Worm (Caenorhabditis elegans): ENCODE data around the gene set-2.

Gene set-2

DNA sequence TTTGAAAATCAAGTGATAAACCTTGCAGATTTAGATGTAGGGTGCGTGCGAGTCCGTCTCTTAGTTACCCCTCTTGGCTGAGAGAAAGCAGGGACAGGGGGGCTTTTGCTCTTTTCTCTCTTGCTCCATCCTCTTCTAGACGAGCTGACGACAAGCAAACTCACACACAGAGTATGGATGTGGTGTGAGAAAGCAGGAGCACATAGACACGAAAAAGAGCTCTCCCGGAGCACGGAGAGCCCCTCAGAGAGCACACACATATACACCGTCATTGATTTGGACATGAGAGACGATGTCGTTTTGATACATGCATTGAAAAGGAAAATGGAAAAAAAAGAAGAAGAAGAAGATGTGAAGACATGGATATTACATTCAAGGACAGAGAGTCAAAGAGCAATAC lies 54.3 kb downstream of the set-2 start:
- TF ChIP-seq ceh-2 (tag; optimal IDR thresholded peaks at IDR 0.05) = no peak
- peak; percentile 24 for TF ChIP-seq ceh-31 (tag; optimal IDR thresholded peaks at IDR 0.05)

ce11 chrIII:4874671-4875070 lies 55.3 kb downstream of the set-2 start, which contains the start of gene C35D10.12:
C35D10.12 (minus strand) TSS chrIII:4874771.
- TF ChIP-seq zip-5 (tag; optimal IDR thresholded peaks at IDR 0.05) (no peak), unc-86 (tag; optimal IDR thresholded peaks at IDR 0.05) (no peak), Y22D7AL.16 (tag; optimal IDR thresholded peaks at IDR 0.05) (no peak), pros-1 (tag; optimal IDR thresholded peaks at IDR 0.05) (no peak), ref-2 (tag; optimal IDR thresholded peaks at IDR 0.05) (no peak), nhr-11 (tag; optimal IDR thresholded peaks at IDR 0.05) (no peak), gmeb-2 (tag; optimal IDR thresholded peaks at IDR 0.05) (no peak), nfya-1 (tag; optimal IDR thresholded peaks at IDR 0.05) (no peak), ztf-16 (tag; optimal IDR thresholded peaks at IDR 0.05) (no peak), ceh-31 (tag; optimal IDR thresholded peaks at IDR 0.05) (no peak), unc-55 (GFP tag; optimal IDR thresholded peaks at IDR 0.05) (no peak), ceh-9 (tag; optimal IDR thresholded peaks at IDR 0.05) (no peak)

DNA sequence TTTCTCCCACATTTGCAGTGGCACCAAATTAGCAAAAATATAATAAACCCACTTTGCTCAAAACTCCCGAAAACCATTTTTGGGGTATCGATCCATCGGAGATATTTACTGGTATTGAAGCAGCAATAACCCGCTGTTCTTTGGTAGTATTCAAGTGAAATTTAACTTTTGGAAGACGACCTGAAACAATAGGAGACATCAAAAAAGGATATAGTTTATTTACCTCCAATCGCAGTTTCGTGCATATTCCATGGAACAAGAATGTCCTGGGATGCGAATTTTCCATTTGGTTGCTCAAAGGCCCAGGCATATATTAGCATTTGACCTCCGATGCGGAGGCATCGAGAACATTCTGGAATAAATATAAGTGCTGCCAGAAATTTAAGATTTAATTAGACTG lies 56.6 kb downstream of the set-2 start:
- no peak for TF ChIP-seq che-1 (tag; optimal IDR thresholded peaks at IDR 0.05)
- no peak for TF ChIP-seq ttx-3 (tag; optimal IDR thresholded peaks at IDR 0.05)
- no peak for TF ChIP-seq Y22D7AL.16 (tag; optimal IDR thresholded peaks at IDR 0.05)
- TF ChIP-seq ceh-18 (tag; optimal IDR thresholded peaks at IDR 0.05) = no peak
